Worm (Caenorhabditis elegans) whole organism, L1 larva: ENCODE results near the gene bbs-4.

Experiments used
- ceh-90 ChIP-seq: sonication (generic microtip); optimal IDR thresholded peaks from 2 replicates; lab custom pipeline; 2016; ENCODE audit warnings: missing genetic modification characterization, missing compliant biosample characterization
- ces-1 ChIP-seq: fragments of 150-350 bp; optimal IDR thresholded peaks from 2 replicates; lab custom pipeline; 2014; ENCODE audit warnings: missing biosample characterization, missing genetic modification reagents, missing genetic modification characterization
- efl-1 ChIP-seq, 4 experiments: fragments of 150-350 bp; optimal IDR thresholded peaks in 3 of 4; peaks in 1 of 4; 1 replicate in 1 of 4; 2 replicates in 3 of 4; lab custom pipeline; 2014; ENCODE audit warnings: missing biosample characterization in 2 of 4, missing genetic modification characterization in 2 of 4, missing genetic modification reagents in 2 of 4
- egl-27 ChIP-seq, 2 experiments: fragments of 150-350 bp in 1 of 2; sonication (generic microtip); optimal IDR thresholded peaks; 3 replicates each; lab custom pipeline; 2017 to 2018; ENCODE audit warnings: missing biosample characterization in 2 of 2, missing genetic modification characterization in 2 of 2, missing genetic modification reagents in 2 of 2
- elt-3 ChIP-seq, 6 experiments: fragments of 150-350 bp in 1 of 6; sonication (generic microtip); optimal IDR thresholded peaks; 2 replicates each; lab custom pipeline; 2017 to 2018; ENCODE audit warnings: missing biosample characterization in 6 of 6, missing genetic modification characterization in 6 of 6, inconsistent platforms in 1 of 6
- hpl-2 ChIP-seq: fragments of 150-350 bp; optimal IDR thresholded peaks from 2 replicates; lab custom pipeline; 2014; ENCODE audit warnings: missing biosample characterization, missing genetic modification reagents, missing genetic modification characterization
- pag-3 ChIP-seq: sonication (generic microtip); optimal IDR thresholded peaks from 2 replicates; lab custom pipeline; 2017; ENCODE audit warnings: missing genetic modification characterization, mild to moderate bottlenecking, missing compliant biosample characterization, antibody characterized with exemption, borderline replicate concordance; ENCODE audit not compliant: insufficient read depth
- rnt-1 ChIP-seq: sonication (generic microtip); optimal IDR thresholded peaks from 2 replicates; lab custom pipeline; 2016; ENCODE audit warnings: mild to moderate bottlenecking, missing genetic modification characterization, moderate library complexity, missing compliant biosample characterization
- skn-1 ChIP-seq: fragments of 150-350 bp; optimal IDR thresholded peaks from 2 replicates; lab custom pipeline; 2014; ENCODE audit warnings: missing biosample characterization, missing genetic modification characterization
- snpc-4 ChIP-seq: fragments of 150-350 bp; optimal IDR thresholded peaks from 2 replicates; lab custom pipeline; 2014; ENCODE audit warnings: missing biosample characterization, missing genetic modification characterization
- sup-37 ChIP-seq: fragments of 200-800 bp; sonication (Bioruptor generic); optimal IDR thresholded peaks from 2 replicates; lab custom pipeline; 2018; ENCODE audit warnings: mild to moderate bottlenecking, missing genetic modification characterization, missing compliant biosample characterization
- unc-62 ChIP-seq: fragments of 150-350 bp; optimal IDR thresholded peaks from 2 replicates; lab custom pipeline; 2014; ENCODE audit warnings: missing biosample characterization, missing genetic modification reagents, missing genetic modification characterization

ce11 chrIII:9645099-9645498 lies 33.1 kb upstream of the bbs-4 start:
- TF ChIP-seq ces-1 (no peak), elt-3 (tag; optimal IDR thresholded peaks at IDR 0.05; lab: Kevin White, UChicago) (peak in 1 of 6 experiments; percentile 38), pag-3 (no peak), efl-1 (optimal IDR thresholded peaks at IDR 0.05; lab: Kevin White, UChicago) (no peak), efl-1 (GFP tag; optimal IDR thresholded peaks at IDR 0.05 in 1 of 2; lab: Kevin White, UChicago) (no peak), snpc-4 (no peak), unc-62 (GFP tag; lab: Kevin White, UChicago) (no peak), ceh-90 (tag; lab: Kevin White, UChicago) (no peak), rnt-1 (tag; lab: Kevin White, UChicago) (no peak), egl-27 (tag; optimal IDR thresholded peaks at IDR 0.05; lab: Kevin White, UChicago) (no peak), sup-37 (no peak), skn-1 (tag; lab: Kevin White, UChicago) (no peak), hpl-2 (GFP tag; lab: Kevin White, UChicago) (no peak)
